Fruit fly (Drosophila melanogaster) whole organism, embryonic: Measurements from ENCODE around the gene Parg.
A peak's percentile ranks its signal among the peaks of the same experiment; 100 is the strongest.

ENCODE experiments used
- Bgb ChIP-seq: fragments of 200-800 bp; sonication (Bioruptor generic); IDR thresholded peaks from 2 replicates; pipeline ENCODE4 v1.3.6; 2022; ENCODE audit warnings: missing biosample characterization, missing genetic modification characterization; ENCODE audit not compliant: partially characterized antibody
- CG10267 ChIP-seq: fragments of 200-800 bp; sonication (Bioruptor generic); optimal IDR thresholded peaks from 2 replicates; lab custom pipeline; 2018; ENCODE audit warnings: missing biosample characterization, mild to moderate bottlenecking, missing genetic modification characterization, moderate library complexity
- CG10543 ChIP-seq: fragments of 200-800 bp; sonication (Bioruptor generic); optimal IDR thresholded peaks from 3 replicates; lab custom pipeline; 2017; ENCODE audit warnings: missing biosample characterization, mild to moderate bottlenecking, missing genetic modification characterization, moderate library complexity
- CG11723 ChIP-seq: fragments of 200-800 bp; sonication (Bioruptor generic); optimal IDR thresholded peaks from 2 replicates; lab custom pipeline; 2017; ENCODE audit warnings: missing biosample characterization, mild to moderate bottlenecking, missing genetic modification characterization
- CG12659 ChIP-seq: fragments of 200-800 bp; sonication (Bioruptor generic); optimal IDR thresholded peaks from 3 replicates; lab custom pipeline; 2017; ENCODE audit warnings: mild to moderate bottlenecking, missing biosample characterization, missing genetic modification reagents, missing genetic modification characterization
- CG13287 ChIP-seq: fragments of 200-800 bp; sonication (Bioruptor generic); IDR thresholded peaks from 2 replicates; pipeline ENCODE4 v1.3.6; 2022; ENCODE audit warnings: missing biosample characterization, missing genetic modification characterization; ENCODE audit not compliant: partially characterized antibody
- CG13296 ChIP-seq: fragments of 200-800 bp; sonication (Bioruptor generic); optimal IDR thresholded peaks from 3 replicates; lab custom pipeline; 2018; ENCODE audit warnings: missing biosample characterization, mild to moderate bottlenecking, missing genetic modification characterization
- CG14441 ChIP-seq: fragments of 200-800 bp; sonication (Bioruptor generic); IDR thresholded peaks from 2 replicates; pipeline ENCODE4 v1.3.6; 2022; ENCODE audit warnings: missing biosample characterization, missing genetic modification characterization
- CG15696 ChIP-seq: fragments of 200-800 bp; sonication (Bioruptor generic); optimal IDR thresholded peaks from 2 replicates; lab custom pipeline; 2019; ENCODE audit warnings: missing biosample characterization, mild to moderate bottlenecking, missing genetic modification characterization, moderate library complexity
- CG16863 ChIP-seq: fragments of 200-800 bp; sonication (Bioruptor generic); optimal IDR thresholded peaks from 3 replicates; lab custom pipeline; 2016; ENCODE audit warnings: missing biosample characterization, missing genetic modification characterization
- CG17328 ChIP-seq: fragments of 200-800 bp; sonication (Bioruptor generic); IDR thresholded peaks from 2 replicates; pipeline ENCODE4 v1.3.6; 2022; ENCODE audit warnings: missing biosample characterization, missing genetic modification characterization
- CG17802 ChIP-seq: fragments of 200-800 bp; sonication (Bioruptor generic); optimal IDR thresholded peaks from 2 replicates; lab custom pipeline; 2018; ENCODE audit warnings: missing biosample characterization, mild to moderate bottlenecking, missing genetic modification characterization, moderate library complexity
- CG2889 ChIP-seq: fragments of 200-800 bp; sonication (Bioruptor generic); IDR thresholded peaks from 3 replicates; pipeline ENCODE4 v1.3.6; 2022; ENCODE audit warnings: missing biosample characterization, missing genetic modification characterization
- CG30431 ChIP-seq: fragments of 200-800 bp; sonication (Bioruptor generic); optimal IDR thresholded peaks from 2 replicates; lab custom pipeline; 2017; ENCODE audit warnings: missing biosample characterization, missing genetic modification characterization
- CG31441 ChIP-seq: fragments of 200-800 bp; sonication (Bioruptor generic); IDR thresholded peaks from 2 replicates; pipeline ENCODE4 v1.3.6; 2022; ENCODE audit warnings: missing biosample characterization, missing genetic modification characterization
- CG3407 ChIP-seq: fragments of 200-800 bp; sonication (Bioruptor generic); optimal IDR thresholded peaks from 2 replicates; lab custom pipeline; 2018; ENCODE audit warnings: missing biosample characterization, mild to moderate bottlenecking, missing genetic modification characterization
- CG6813 ChIP-seq: fragments of 200-800 bp; sonication (Bioruptor generic); optimal IDR thresholded peaks from 2 replicates; lab custom pipeline; 2017; ENCODE audit warnings: missing biosample characterization, missing genetic modification characterization, mild to moderate bottlenecking, moderate library complexity, missing genetic modification reagents
- CG7745 ChIP-seq: fragments of 200-800 bp; sonication (Bioruptor generic); optimal IDR thresholded peaks from 2 replicates; lab custom pipeline; 2018; ENCODE audit warnings: missing biosample characterization, mild to moderate bottlenecking, missing genetic modification characterization, moderate library complexity
- CG7786 ChIP-seq: fragments of 200-800 bp; sonication (Bioruptor generic); optimal IDR thresholded peaks from 2 replicates; lab custom pipeline; 2016; ENCODE audit warnings: missing biosample characterization, missing genetic modification characterization
- CG7839 ChIP-seq: fragments of 200-800 bp; sonication (Bioruptor generic); optimal IDR thresholded peaks from 3 replicates; lab custom pipeline; 2018; ENCODE audit warnings: missing biosample characterization, mild to moderate bottlenecking, missing genetic modification characterization, moderate library complexity
- CG9817 ChIP-seq: fragments of 200-800 bp; sonication (Bioruptor generic); optimal IDR thresholded peaks from 2 replicates; lab custom pipeline; 2018; ENCODE audit warnings: missing biosample characterization, mild to moderate bottlenecking, missing genetic modification characterization, moderate library complexity
- Camta ChIP-seq: fragments of 200-800 bp; sonication (Bioruptor generic); optimal IDR thresholded peaks from 2 replicates; lab custom pipeline; 2016; ENCODE audit warnings: missing biosample characterization, missing genetic modification characterization
- D19B ChIP-seq: fragments of 200-800 bp; sonication (Bioruptor generic); optimal IDR thresholded peaks from 2 replicates; lab custom pipeline; 2017; ENCODE audit warnings: missing biosample characterization, mild to moderate bottlenecking, missing genetic modification characterization
- Dad ChIP-seq: fragments of 200-800 bp; sonication (Bioruptor generic); optimal IDR thresholded peaks from 3 replicates; lab custom pipeline; 2016; ENCODE audit warnings: missing biosample characterization, missing genetic modification characterization
- Dp ChIP-seq: fragments of 200-800 bp; sonication (Bioruptor generic); optimal IDR thresholded peaks from 2 replicates; lab custom pipeline; 2018; ENCODE audit warnings: missing biosample characterization, mild to moderate bottlenecking, missing genetic modification characterization, moderate library complexity
- ERR ChIP-seq: fragments of 200-800 bp; sonication (Bioruptor generic); optimal IDR thresholded peaks from 2 replicates; lab custom pipeline; 2016; ENCODE audit warnings: missing biosample characterization, missing genetic modification characterization
- Lhr ChIP-seq: fragments of 200-800 bp; sonication (Bioruptor generic); optimal IDR thresholded peaks from 3 replicates; lab custom pipeline; 2017; ENCODE audit warnings: mild to moderate bottlenecking, missing biosample characterization, missing genetic modification reagents, missing genetic modification characterization
- Mes4 ChIP-seq: fragments of 200-800 bp; sonication (Bioruptor generic); optimal IDR thresholded peaks from 2 replicates; lab custom pipeline; 2016; ENCODE audit warnings: missing biosample characterization, missing genetic modification characterization
- NC2β ChIP-seq: fragments of 200-800 bp; sonication (Bioruptor generic); optimal IDR thresholded peaks from 2 replicates; lab custom pipeline; 2016; ENCODE audit warnings: missing biosample characterization, missing genetic modification characterization
- Opbp ChIP-seq: fragments of 200-800 bp; sonication (Bioruptor generic); IDR thresholded peaks from 3 replicates; pipeline ENCODE4 v1.3.6; 2022; ENCODE audit warnings: missing biosample characterization, missing genetic modification characterization; ENCODE audit not compliant: partially characterized antibody
- TFAM ChIP-seq: fragments of 200-800 bp; sonication (Bioruptor generic); optimal IDR thresholded peaks from 2 replicates; lab custom pipeline; 2017; ENCODE audit warnings: missing biosample characterization, missing genetic modification characterization, inconsistent platforms
- bbx ChIP-seq: fragments of 200-800 bp; sonication (Bioruptor generic); IDR thresholded peaks from 2 replicates; pipeline ENCODE4 v1.3.6; 2022; ENCODE audit warnings: missing biosample characterization, missing genetic modification characterization; ENCODE audit not compliant: partially characterized antibody
- btn ChIP-seq: fragments of 200-800 bp; sonication (Bioruptor generic); optimal IDR thresholded peaks from 2 replicates; lab custom pipeline; 2016; ENCODE audit warnings: missing biosample characterization, missing genetic modification characterization
- cg ChIP-seq: fragments of 200-800 bp; sonication (Bioruptor generic); optimal IDR thresholded peaks from 3 replicates; lab custom pipeline; 2019; ENCODE audit warnings: missing biosample characterization, mild to moderate bottlenecking, missing genetic modification characterization, moderate library complexity
- crc ChIP-seq: fragments of 200-800 bp; sonication (Bioruptor generic); optimal IDR thresholded peaks from 2 replicates; lab custom pipeline; 2016; ENCODE audit warnings: missing biosample characterization, missing genetic modification characterization
- dpn ChIP-seq, 2 experiments: fragments of 200-800 bp; sonication (Bioruptor generic); optimal IDR thresholded peaks; 3 replicates each; lab custom pipeline; 2016; ENCODE audit warnings: missing biosample characterization in 2 of 2, missing genetic modification characterization in 2 of 2
- emc ChIP-seq: fragments of 200-800 bp; sonication (Bioruptor generic); optimal IDR thresholded peaks from 2 replicates; lab custom pipeline; 2016; ENCODE audit warnings: missing biosample characterization, missing genetic modification characterization
- fd64A ChIP-seq: fragments of 200-800 bp; sonication (Bioruptor generic); optimal IDR thresholded peaks from 3 replicates; lab custom pipeline; 2018; ENCODE audit warnings: missing biosample characterization, mild to moderate bottlenecking, missing genetic modification characterization
- gcm ChIP-seq: fragments of 200-800 bp; sonication (Bioruptor generic); optimal IDR thresholded peaks from 2 replicates; lab custom pipeline; 2019; ENCODE audit warnings: missing biosample characterization, mild to moderate bottlenecking, missing genetic modification characterization, moderate library complexity
- gcm2 ChIP-seq: fragments of 200-800 bp; sonication (Bioruptor generic); optimal IDR thresholded peaks from 2 replicates; lab custom pipeline; 2016; ENCODE audit warnings: missing biosample characterization, missing genetic modification characterization
- gt ChIP-seq: fragments of 200-800 bp; sonication (Bioruptor generic); IDR thresholded peaks from 2 replicates; pipeline ENCODE4 v1.3.6; 2022; ENCODE audit warnings: missing biosample characterization, missing genetic modification characterization
- hb ChIP-seq: fragments of 200-800 bp; sonication (Bioruptor generic); IDR thresholded peaks from 3 replicates; pipeline ENCODE4 v1.3.6; 2022; ENCODE audit warnings: missing biosample characterization, missing genetic modification characterization; ENCODE audit not compliant: partially characterized antibody
- insv ChIP-seq, 2 experiments: fragments of 200-800 bp; sonication (Bioruptor generic); optimal IDR thresholded peaks; 3 replicates each; lab custom pipeline; 2016 to 2018; ENCODE audit warnings: missing biosample characterization in 2 of 2, missing genetic modification characterization in 2 of 2
- nerfin-2 ChIP-seq: fragments of 200-800 bp; sonication (Bioruptor generic); IDR thresholded peaks from 2 replicates; pipeline ENCODE4 v1.3.6; 2022; ENCODE audit warnings: missing biosample characterization, missing genetic modification characterization; ENCODE audit not compliant: partially characterized antibody
- oc ChIP-seq: fragments of 200-800 bp; sonication (Bioruptor generic); optimal IDR thresholded peaks from 2 replicates; lab custom pipeline; 2018; ENCODE audit warnings: missing biosample characterization, mild to moderate bottlenecking, missing genetic modification characterization, moderate library complexity
- pzg ChIP-seq: fragments of 200-800 bp; sonication (Bioruptor generic); optimal IDR thresholded peaks from 3 replicates; lab custom pipeline; 2018; ENCODE audit warnings: missing biosample characterization, mild to moderate bottlenecking, missing genetic modification characterization, moderate library complexity
- row ChIP-seq: fragments of 200-800 bp; sonication (Bioruptor generic); IDR thresholded peaks from 3 replicates; pipeline ENCODE4 v1.3.6; 2022; ENCODE audit warnings: missing biosample characterization, missing genetic modification characterization
- yki ChIP-seq: fragments of >200 bp; optimal IDR thresholded peaks from 3 replicates; lab custom pipeline; 2018

Parg gene

DNA sequence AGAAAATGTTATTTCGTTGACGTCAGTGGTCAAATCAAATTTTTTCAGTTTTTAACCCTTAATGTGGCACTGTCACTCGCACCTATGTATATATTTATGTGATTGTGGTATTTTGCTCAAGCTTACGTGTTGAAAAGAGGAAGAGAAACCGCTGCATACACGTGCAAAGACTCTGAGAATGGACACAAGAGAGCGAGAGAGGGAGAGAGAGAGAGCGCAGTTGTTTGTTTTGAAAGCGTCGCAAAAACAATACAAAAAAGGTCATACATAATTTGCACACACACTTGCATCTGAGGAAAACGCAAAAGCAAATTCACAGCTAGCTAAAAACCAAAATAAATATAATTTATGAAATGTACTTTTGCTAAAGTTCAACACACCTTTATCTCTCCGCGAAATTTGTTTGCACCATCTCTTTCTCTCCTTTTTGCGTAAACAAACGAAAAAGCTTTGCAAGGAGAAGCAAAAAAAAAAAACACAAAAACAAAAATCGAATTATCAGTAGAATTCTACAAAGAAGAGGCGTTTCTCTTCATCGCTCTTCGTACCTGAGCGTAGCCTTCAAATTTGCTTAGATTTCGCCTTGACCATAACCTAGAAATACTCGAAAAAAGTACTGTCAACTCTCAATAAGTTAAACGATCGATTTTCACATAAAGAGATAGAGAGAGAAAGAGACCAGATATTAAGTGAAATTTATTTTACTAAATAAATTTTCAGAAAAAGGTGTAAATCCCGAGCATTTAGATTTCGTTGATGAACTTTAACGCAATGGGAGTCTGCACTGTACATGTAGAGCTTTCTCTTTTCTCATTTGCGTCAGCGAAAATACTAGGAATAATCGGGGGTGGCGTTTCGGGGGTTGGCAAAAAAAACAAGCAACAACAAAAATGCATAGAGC lies 1.0 kb upstream of the Parg start (continued):
- TF ChIP-seq Dad (GFP tag; lab: Kevin White, UChicago) (peak; percentile 3), CG2889 (GFP tag; lab: Robert Waterston, UW) (no peak), Camta (GFP tag; lab: Kevin White, UChicago) (no peak), fd64A (GFP tag; lab: Kevin White, UChicago) (no peak), insv (GFP tag; optimal IDR thresholded peaks at IDR 0.05; lab: Kevin White, UChicago) (no peak), ERR (GFP tag; lab: Kevin White, UChicago) (peak; percentile 70), CG31441 (GFP tag; lab: Robert Waterston, UW) (no peak), gcm (GFP tag; lab: Kevin White, UChicago) (no peak), cg (GFP tag; lab: Kevin White, UChicago) (peak; percentile 57), CG16863 (GFP tag; lab: Kevin White, UChicago) (peak; percentile 3), pzg (GFP tag; lab: Kevin White, UChicago) (no peak), CG3407 (no peak), NC2β (no peak), yki (lab: Kevin White, UChicago) (peak; percentile 69), CG10543 (no peak), CG17328 (GFP tag; lab: Robert Waterston, UW) (peak; percentile 53), Lhr (no peak), TFAM (no peak), CG13296 (peak; percentile 27), CG17802 (tag; lab: Kevin White, UChicago) (no peak), gt (GFP tag; lab: Robert Waterston, UW) (no peak), bbx (GFP tag; lab: Robert Waterston, UW) (no peak), CG7786 (GFP tag; lab: Kevin White, UChicago) (peak; percentile 76), CG6813 (GFP tag; lab: Kevin White, UChicago) (no peak), CG13287 (GFP tag; lab: Robert Waterston, UW) (no peak), Dp (no peak), row (GFP tag; lab: Robert Waterston, UW) (peak; percentile 66), crc (GFP tag; lab: Kevin White, UChicago) (no peak), nerfin-2 (GFP tag; lab: Robert Waterston, UW) (no peak), Opbp (no peak), CG11723 (GFP tag; lab: Kevin White, UChicago) (no peak), CG12659 (GFP tag; lab: Kevin White, UChicago) (no peak), gcm2 (GFP tag; lab: Kevin White, UChicago) (no peak), CG7839 (tag; lab: Kevin White, UChicago) (peak; percentile 47), CG14441 (GFP tag; lab: Robert Waterston, UW) (peak; percentile 59), CG30431 (no peak), CG9817 (tag; lab: Kevin White, UChicago) (peak; percentile 47), CG15696 (tag; lab: Kevin White, UChicago) (no peak), CG10267 (tag; lab: Kevin White, UChicago) (no peak), Bgb (GFP tag; lab: Robert Waterston, UW) (no peak), dpn (GFP tag; optimal IDR thresholded peaks at IDR 0.05; lab: Kevin White, UChicago) (peak in 1 of 2 experiments; percentile 47), oc (tag; lab: Kevin White, UChicago) (no peak), hb (GFP tag; lab: Robert Waterston, UW) (no peak), emc (GFP tag; lab: Kevin White, UChicago) (no peak), D19B (GFP tag; lab: Kevin White, UChicago) (peak; percentile 20), btn (GFP tag; lab: Kevin White, UChicago) (no peak), Mes4 (GFP tag; lab: Kevin White, UChicago) (no peak), CG7745 (tag; lab: Kevin White, UChicago) (no peak)
